Worm (Caenorhabditis elegans): ENCODE measurements around the gene M02D8.5.

M02D8.5 gene

ce11 chrX:8778558-8778957 lies 17.2 kb upstream of the M02D8.5 start, which contains the start of gene ZK721.4:
Gene ZK721.4 (plus strand): TSS chrX:8778858.
- no peak for TF ChIP-seq unc-62 (GFP tag; optimal IDR thresholded peaks at IDR 0.05)

DNA sequence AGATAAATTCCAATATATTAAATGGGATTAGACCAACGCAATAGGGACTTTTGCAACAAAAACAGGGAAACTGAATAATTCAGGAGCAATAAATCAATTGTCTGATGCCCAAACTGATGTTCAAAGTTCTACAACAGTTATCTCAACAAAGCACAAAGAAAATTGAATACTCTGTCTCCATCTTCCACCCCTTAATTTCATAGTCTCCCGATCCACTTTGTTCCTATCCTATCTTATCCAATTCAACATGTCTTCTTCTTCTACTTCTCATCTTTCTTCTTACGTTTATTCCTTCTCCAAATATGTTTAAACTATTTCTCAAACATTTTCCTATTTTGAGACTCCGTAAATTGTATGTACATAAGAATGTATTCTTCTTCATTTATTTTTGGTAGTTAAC lies 8.9 kb upstream of the M02D8.5 start:
- no peak for TF ChIP-seq unc-62 (GFP tag; optimal IDR thresholded peaks at IDR 0.05)

- TF ChIP-seq unc-62 (GFP tag; optimal IDR thresholded peaks at IDR 0.05) = no peak
Observed at ce11 chrX:8764044-8764443, 2.6 kb upstream of the M02D8.5 start.

DNA sequence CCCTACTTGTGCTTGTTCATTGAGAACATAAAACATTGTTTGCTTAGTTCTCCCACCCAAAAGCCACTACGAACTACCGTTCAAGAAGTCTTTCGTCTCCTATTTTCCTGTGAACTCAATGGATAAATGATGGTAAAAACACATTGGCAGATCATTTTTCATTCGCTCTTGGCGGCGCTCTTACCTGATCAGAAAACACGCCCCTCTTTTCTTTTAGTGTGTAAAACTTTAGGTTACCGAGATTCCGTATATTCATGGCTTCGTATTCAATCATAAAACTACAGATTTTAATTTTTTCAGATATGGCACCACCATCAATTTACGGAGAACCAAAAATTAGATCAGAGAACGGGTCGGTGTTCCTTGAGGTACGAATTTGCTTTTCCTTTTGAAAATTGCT lies 2.2 kb upstream of the M02D8.5 start, which contains the start of gene zig-12:
zig-12 (plus strand) TSS at position 301 of the 400 bp plus-strand sequence.
- no peak for TF ChIP-seq unc-62 (GFP tag; optimal IDR thresholded peaks at IDR 0.05)

DNA sequence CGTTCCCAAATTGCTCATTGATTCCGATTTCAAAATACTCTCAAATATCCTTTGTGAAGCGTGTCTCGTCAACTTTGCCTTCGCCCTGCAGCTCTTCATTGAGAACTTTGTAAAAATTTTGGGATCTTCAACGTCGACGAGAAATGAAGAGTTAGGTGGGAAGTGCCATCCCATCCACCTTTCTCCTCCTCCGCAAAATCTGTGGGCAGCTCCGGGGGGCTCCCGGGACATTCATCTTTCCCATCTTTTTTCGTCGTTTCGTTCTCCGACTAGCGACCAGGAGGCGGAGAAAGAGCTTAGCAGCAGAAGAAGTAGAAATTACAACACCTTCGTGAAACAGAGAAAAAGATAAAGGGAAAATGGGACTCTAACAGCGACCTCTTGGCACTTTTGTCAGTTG lies 1.5 kb upstream of the M02D8.5 start:
- TF ChIP-seq unc-62 (GFP tag; optimal IDR thresholded peaks at IDR 0.05) = no peak

ce11 chrX:8761060-8761459 lies 337 bp downstream of the M02D8.5 start:
- TF ChIP-seq unc-62 (GFP tag; optimal IDR thresholded peaks at IDR 0.05) = no peak

DNA sequence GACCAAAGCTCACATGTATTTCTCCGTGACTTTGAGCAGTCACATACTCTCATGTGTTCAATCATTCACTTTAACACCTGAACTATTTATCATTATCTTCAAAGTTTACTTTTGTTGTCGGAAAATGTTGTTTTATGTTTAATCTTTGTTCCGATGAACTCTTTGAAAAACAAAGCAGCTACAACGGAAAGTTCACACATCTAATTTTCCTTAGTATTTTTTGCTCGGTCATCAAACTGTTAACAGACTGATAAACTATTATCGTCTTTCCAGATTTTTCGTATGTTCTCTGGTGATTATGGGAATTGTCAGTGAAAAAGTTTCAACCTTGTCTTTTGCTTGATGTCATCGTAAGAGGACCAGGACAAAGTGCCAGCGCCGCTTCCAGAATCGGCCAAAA lies 5.4 kb downstream of the M02D8.5 start:
- no peak for TF ChIP-seq unc-62 (GFP tag; optimal IDR thresholded peaks at IDR 0.05)

- no peak for TF ChIP-seq unc-62 (GFP tag; optimal IDR thresholded peaks at IDR 0.05)
Observed at ce11 chrX:8754285-8754795, 7.1 kb downstream of the M02D8.5 start.

- no peak for TF ChIP-seq unc-62 (GFP tag; optimal IDR thresholded peaks at IDR 0.05)
Observed at ce11 chrX:8752546-8752945, 8.9 kb downstream of the M02D8.5 start.

DNA sequence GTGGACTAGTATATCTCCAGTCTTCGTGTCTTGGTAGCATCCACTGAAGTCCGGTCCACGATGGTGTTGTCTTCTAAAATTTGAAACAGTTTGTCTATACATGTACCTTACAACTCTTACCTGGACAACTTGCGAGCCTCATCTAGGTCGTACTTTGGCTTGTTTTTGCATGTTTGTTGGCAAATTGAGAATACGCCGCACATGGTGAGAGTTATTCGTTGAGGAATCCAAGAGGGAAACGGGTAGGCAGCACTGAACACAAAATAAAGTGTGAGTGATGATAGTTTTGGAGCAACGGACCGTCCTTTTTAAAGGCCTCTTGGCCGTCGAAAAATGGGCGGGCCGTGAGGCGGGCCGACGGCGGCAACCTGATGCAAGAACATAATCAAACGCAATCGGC lies 10.7 kb downstream of the M02D8.5 start, which contains the start of gene asns-2:
asns-2 (minus strand) TSS at position 282 of the 400 bp plus-strand sequence.
- TF ChIP-seq unc-62 (GFP tag; optimal IDR thresholded peaks at IDR 0.05) = no peak

DNA sequence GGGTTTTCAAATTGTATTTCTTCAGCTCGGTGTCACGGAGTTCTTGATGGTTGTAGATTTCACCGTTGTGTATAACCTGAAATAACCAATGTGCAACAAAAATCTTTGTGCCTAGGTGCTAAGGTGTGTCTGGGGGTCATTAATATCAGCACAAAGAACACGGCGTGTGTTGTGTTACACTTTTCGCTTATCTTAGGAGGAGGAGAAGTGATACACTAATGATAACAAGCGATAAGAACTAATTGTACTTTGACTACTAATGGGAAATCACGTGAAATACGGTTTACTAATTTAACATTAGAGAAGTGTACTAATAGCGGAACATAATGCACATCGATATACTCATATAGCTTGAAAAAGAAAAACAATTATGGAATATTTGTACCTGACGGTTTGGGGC lies 11.2 kb downstream of the M02D8.5 start:
- TF ChIP-seq unc-62 (GFP tag; optimal IDR thresholded peaks at IDR 0.05) = no peak

ce11 chrX:8745524-8745923 lies 15.9 kb downstream of the M02D8.5 start:
- TF ChIP-seq unc-62 (GFP tag; optimal IDR thresholded peaks at IDR 0.05) = no peak

DNA sequence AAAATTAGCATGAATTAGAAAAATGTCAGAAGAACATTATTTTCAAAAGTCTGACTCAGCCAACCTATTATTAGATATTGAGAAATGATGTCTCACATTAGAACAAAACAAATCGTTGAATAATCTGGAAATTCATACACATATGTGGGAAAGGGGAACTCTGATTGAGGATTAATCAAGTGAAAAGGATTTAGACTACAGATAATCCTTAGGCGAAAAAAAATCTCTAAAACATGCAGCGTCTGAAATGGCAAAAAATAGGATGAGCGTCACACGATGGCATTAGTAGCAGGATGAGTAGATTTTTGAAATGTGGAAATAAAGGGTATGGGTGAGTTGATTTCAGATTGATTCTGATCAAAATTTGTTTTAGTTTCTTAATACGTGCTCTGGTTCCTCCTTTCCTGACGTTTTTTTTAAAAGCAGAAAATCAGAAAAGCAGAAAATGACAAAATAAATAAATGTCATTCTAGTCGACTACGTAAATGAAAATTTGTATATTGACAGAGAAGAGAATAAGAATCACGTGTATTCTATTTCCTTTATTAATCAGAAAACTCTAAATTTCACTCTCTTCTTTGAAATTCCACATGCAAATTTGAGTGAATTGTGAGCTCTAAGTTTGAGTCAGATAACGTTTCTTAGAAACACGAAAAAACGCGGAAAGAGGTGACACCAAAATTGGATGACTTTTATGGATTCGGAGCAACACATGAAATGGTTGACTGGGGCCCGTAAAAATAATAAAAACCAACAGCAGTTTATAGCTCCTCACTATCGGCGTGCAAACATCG lies 17.0 kb downstream of the M02D8.5 start:
- TF ChIP-seq unc-62 (GFP tag; optimal IDR thresholded peaks at IDR 0.05) = no peak

DNA sequence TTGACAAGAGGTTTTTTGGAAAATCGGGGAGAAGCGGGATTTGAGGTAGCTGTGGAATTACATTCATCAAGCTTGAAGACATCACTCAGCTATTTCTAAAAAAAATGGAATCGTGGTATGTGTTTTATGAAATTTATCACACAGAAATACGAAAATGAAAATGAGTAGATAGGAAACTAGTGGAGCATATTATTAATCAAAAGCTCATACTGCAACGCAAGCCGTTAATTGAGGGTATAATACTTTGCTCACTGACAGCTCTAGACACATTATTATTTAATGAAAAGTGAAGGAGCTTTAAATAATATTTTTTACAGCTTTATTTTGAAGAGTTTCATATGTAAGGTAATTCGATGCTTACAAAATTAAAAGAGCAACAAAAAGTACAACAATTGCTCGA lies 18.5 kb downstream of the M02D8.5 start, which contains the start of gene M02D8.7:
M02D8.7 (minus strand) TSS at position 101 of the 400 bp plus-strand sequence.
- no peak for TF ChIP-seq unc-62 (GFP tag; optimal IDR thresholded peaks at IDR 0.05)

ce11 chrX:8741629-8742170 lies 19.7 kb downstream of the M02D8.5 start:
- no peak for TF ChIP-seq unc-62 (GFP tag; optimal IDR thresholded peaks at IDR 0.05)

ce11 chrX:8739373-8739772 lies 22.0 kb downstream of the M02D8.5 start, which contains the start of gene M02D8.2:
Gene M02D8.2 (plus strand): TSS chrX:8739673.
- TF ChIP-seq unc-62 (GFP tag; optimal IDR thresholded peaks at IDR 0.05) = no peak

DNA sequence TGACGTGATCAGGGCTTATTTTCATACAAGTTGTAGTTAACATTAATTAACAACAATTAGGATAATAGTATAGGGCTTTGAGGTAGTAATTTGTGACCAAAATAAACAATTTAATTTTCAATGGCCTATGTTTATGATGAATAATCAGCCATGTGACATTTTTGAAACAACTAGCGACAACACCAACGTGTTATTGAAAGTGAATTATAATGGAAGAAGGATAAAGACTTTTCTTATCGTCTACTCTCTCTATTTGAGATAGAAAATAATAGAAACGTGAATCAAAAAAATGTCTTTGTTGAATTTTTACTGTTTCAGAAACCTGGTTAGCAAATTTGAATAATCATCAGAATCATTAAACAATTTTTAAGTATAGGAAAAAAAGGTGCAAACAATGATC lies 23.6 kb downstream of the M02D8.5 start:
- no peak for TF ChIP-seq unc-62 (GFP tag; optimal IDR thresholded peaks at IDR 0.05)
